Worm (Caenorhabditis elegans): Measurements from ENCODE around the gene mbl-1.
A peak's percentile ranks its signal among the peaks of the same experiment; 100 is the strongest.

The mbl-1 gene

DNA sequence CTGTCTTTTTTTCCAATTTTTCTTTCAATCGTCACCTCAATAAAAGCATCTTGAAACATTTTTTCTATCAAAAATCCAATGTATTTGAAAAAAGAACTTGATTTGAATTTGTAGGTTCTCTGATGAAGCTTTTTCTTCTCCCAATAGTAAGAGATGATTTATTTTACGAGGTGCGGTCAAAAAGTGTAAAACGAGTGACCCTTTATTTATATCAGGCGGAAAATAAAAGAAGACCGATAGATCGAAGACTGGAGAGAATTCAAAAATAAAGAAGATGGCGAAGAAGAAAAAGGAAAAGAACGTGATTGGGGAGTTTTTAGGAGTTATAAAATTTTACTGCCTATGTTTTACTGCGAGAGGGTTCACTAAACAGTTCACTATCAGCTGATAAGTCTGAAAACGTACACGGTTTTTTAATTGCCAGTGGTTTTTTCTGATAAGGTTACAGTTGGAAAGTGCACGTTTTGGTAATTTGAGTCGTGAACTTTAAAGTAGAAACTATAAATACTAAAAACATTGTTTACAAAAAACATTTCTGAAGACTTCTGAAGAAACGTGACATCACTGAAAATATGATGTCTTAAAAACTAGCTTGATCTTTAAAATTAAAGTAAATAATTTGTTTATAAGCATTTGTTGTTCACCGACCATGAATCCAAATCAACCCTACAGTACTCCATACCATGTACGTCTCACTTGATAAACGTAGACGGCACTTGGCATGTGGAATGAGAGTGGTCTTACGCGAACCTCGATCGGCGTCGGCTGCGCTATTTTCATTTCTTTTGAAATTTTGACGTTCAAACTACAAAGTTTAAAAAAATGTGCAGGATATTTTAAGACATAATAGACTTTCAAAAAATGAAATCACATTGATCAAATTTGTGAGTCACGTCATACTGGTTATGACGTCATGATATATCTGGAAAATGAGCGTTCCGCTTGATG, 77.7 kb downstream of the mbl-1 start:
- TF ChIP-seq rpc-1 (optimal IDR thresholded peaks at IDR 0.05) (no peak), rpc-1 (tag; optimal IDR thresholded peaks at IDR 0.05) (no peak), hlh-26 (GFP tag; conservative IDR thresholded peaks at IDR 0.05) (no peak), mel-28 (tag; optimal IDR thresholded peaks at IDR 0.05; ENCODE audit: borderline replicate concordance) (no peak), bed-1 (GFP tag; IDR thresholded peaks at IDR 0.05) (no peak), cebp-1 (GFP tag; IDR thresholded peaks at IDR 0.05) (no peak), cebp-1 (tag; optimal IDR thresholded peaks at IDR 0.05) (peak; percentile 5), nfyb-1 (GFP tag; IDR thresholded peaks at IDR 0.05) (no peak), ceh-91 (GFP tag; IDR thresholded peaks at IDR 0.05) (no peak), unc-62 (GFP tag; optimal IDR thresholded peaks at IDR 0.05) (no peak), mcd-1 (GFP tag; IDR thresholded peaks at IDR 0.05) (no peak), hmg-1.2 (GFP tag; IDR thresholded peaks at IDR 0.05) (no peak), F52B5.7 (tag; optimal IDR thresholded peaks at IDR 0.05) (no peak), rec-8 (tag; optimal IDR thresholded peaks at IDR 0.05) (no peak), tbp1 (GFP tag; optimal IDR thresholded peaks at IDR 0.05) (no peak), attf-6 (GFP tag; IDR thresholded peaks at IDR 0.05) (no peak), ama-1 (optimal IDR thresholded peaks at IDR 0.05) (no peak), ama-1 (GFP tag; optimal IDR thresholded peaks at IDR 0.05) (peak in 1 of 2 experiments; percentile 12), lag-1 (GFP tag; IDR thresholded peaks at IDR 0.05) (no peak), ceh-79 (tag; optimal IDR thresholded peaks at IDR 0.05) (no peak), B0035.1 (tag; optimal IDR thresholded peaks at IDR 0.05) (no peak), B0261.1 (tag; optimal IDR thresholded peaks at IDR 0.05) (no peak), lin-40 (tag; optimal IDR thresholded peaks at IDR 0.05) (no peak), atf-7 (tag; optimal IDR thresholded peaks at IDR 0.05) (peak; percentile 15), Y67H2A.10 (GFP tag; conservative IDR thresholded peaks at IDR 0.05) (no peak), hsf-1 (GFP tag; IDR thresholded peaks at IDR 0.05) (no peak), F22D6.2 (tag; optimal IDR thresholded peaks at IDR 0.05) (no peak), ztf-6 (GFP tag; IDR thresholded peaks at IDR 0.05) (no peak), ztf-28 (GFP tag; IDR thresholded peaks at IDR 0.05) (no peak), B0336.3 (GFP tag; IDR thresholded peaks at IDR 0.05) (no peak), F57C9.4 (tag; optimal IDR thresholded peaks at IDR 0.05) (no peak), attf-5 (GFP tag; optimal IDR thresholded peaks at IDR 0.05) (no peak), nfya-2 (GFP tag; IDR thresholded peaks at IDR 0.05) (no peak), aptf-2 (GFP tag; conservative IDR thresholded peaks at IDR 0.05) (no peak), nhr-80 (tag; optimal IDR thresholded peaks at IDR 0.05) (peak; percentile 33), madf-8 (GFP tag; conservative IDR thresholded peaks at IDR 0.05) (no peak), him-1 (tag; optimal IDR thresholded peaks at IDR 0.05) (no peak), lin-35 (GFP tag; optimal IDR thresholded peaks at IDR 0.05) (peak in 1 of 3 experiments; percentile 12), gei-17 (GFP tag; optimal IDR thresholded peaks at IDR 0.05) (no peak), snpc-4 (GFP tag; optimal IDR thresholded peaks at IDR 0.05) (no peak), snpc-4 (tag; optimal IDR thresholded peaks at IDR 0.05) (peak; percentile 25 to 81 (median 64)), egrh-3 (GFP tag; IDR thresholded peaks at IDR 0.05) (no peak), somi-1 (GFP tag; optimal IDR thresholded peaks at IDR 0.05) (no peak)

All from whole organism, young adult.